Fruit fly (Drosophila melanogaster): ENCODE measurements around the gene Or65c.

dm6 chr3L:6364217-6364616 is 36.8 kb downstream of the Or65c start:
- TF ChIP-seq CG8478 (optimal IDR thresholded peaks at IDR 0.05) (no peak), CTCF (optimal IDR thresholded peaks at IDR 0.05) (no peak)
